Fruit fly (Drosophila melanogaster): ENCODE data around the gene CG10252.

Gene CG10252

DNA sequence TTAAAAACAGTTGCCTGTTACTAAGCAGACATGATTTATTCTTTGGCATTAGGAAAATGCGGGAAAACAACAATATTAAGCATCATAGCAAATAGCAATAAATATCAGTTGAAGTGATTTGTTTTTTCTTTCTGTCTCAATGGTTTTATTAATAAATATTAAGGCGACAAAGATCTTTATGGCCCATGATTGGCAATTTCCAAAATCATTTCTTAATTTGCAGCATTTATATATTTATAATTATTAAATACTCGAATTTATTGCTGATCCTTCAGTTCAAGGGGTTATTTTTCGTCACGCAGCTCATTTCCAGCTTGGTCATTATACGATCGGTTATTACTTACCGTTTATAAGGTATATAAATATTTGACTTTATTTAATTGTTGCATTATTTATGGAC is 31.6 kb upstream of the CG10252 start:
- no peak for TF ChIP-seq CG34406 (GFP tag; optimal IDR thresholded peaks at IDR 0.05)
- no peak for TF ChIP-seq Met (GFP tag; optimal IDR thresholded peaks at IDR 0.05)
- no peak for TF ChIP-seq CG6808 (GFP tag; optimal IDR thresholded peaks at IDR 0.05)
- no peak for TF ChIP-seq CG8119 (GFP tag; IDR thresholded peaks at IDR 0.05)
- no peak for TF ChIP-seq CG6854 (GFP tag; optimal IDR thresholded peaks at IDR 0.05)
- no peak for TF ChIP-seq esn (GFP tag; optimal IDR thresholded peaks at IDR 0.05)
- TF ChIP-seq Smox (GFP tag; optimal IDR thresholded peaks at IDR 0.05): no peak
- no peak for TF ChIP-seq spab (GFP tag; optimal IDR thresholded peaks at IDR 0.05)

DNA sequence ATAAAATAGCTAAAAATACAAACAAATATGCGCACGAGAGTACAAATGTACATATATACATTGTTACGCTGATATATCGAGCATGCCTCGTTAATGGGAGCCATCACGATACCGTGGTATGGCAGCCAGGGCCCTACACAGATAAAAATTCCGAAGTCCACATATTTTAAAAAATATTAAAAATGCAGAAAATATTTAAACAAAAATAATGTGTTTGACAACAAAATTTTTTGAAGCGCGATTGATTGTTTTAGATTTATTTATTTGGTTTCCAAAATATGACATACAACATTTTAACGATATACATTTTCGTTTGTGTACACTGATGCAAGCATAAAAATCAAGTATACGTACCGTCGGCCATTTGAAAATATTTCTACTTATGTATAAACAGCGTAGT is 30.7 kb upstream of the CG10252 start:
- peak; percentile 54 for TF ChIP-seq fkh (GFP tag; optimal IDR thresholded peaks at IDR 0.05)
- peak; percentile 50 for TF ChIP-seq vri (GFP tag; optimal IDR thresholded peaks at IDR 0.05)
- peak in 1 of 2 experiments; percentile 70 for TF ChIP-seq salr (GFP tag; optimal IDR thresholded peaks at IDR 0.05)
- peak; percentile 43 for TF ChIP-seq Sox15 (GFP tag; optimal IDR thresholded peaks at IDR 0.05)
- peak; percentile 65 for TF ChIP-seq Smox (GFP tag; optimal IDR thresholded peaks at IDR 0.05)
- TF ChIP-seq fd85E (GFP tag; optimal IDR thresholded peaks at IDR 0.05): peak; percentile 20
- TF ChIP-seq CG8119 (GFP tag; IDR thresholded peaks at IDR 0.05): peak; percentile 82
- TF ChIP-seq Eip78C (GFP tag): peak; percentile 93
- TF ChIP-seq Gug (GFP tag; IDR thresholded peaks at IDR 0.05): peak; percentile 81
- TF ChIP-seq Blimp-1 (GFP tag; optimal IDR thresholded peaks at IDR 0.05): no peak
- TF ChIP-seq CG8632 (GFP tag; optimal IDR thresholded peaks at IDR 0.05): peak; percentile 53
- peak; percentile 46 for TF ChIP-seq CG7368 (GFP tag; optimal IDR thresholded peaks at IDR 0.05)
- peak; percentile 66 for TF ChIP-seq Sox14 (GFP tag; optimal IDR thresholded peaks at IDR 0.05)
- TF ChIP-seq CG6163 (GFP tag; IDR thresholded peaks at IDR 0.05): peak; percentile 78
- TF ChIP-seq Ets96B (tag; optimal IDR thresholded peaks at IDR 0.05): peak; percentile 62
- peak; percentile 85 for TF ChIP-seq CG15336 (GFP tag; IDR thresholded peaks at IDR 0.05)
- peak; percentile 60 for TF ChIP-seq CG10631 (GFP tag; optimal IDR thresholded peaks at IDR 0.05)
- peak; percentile 84 for TF ChIP-seq svp (GFP tag)
- peak; percentile 59 for TF ChIP-seq lz (GFP tag; optimal IDR thresholded peaks at IDR 0.05)
- TF ChIP-seq topi (GFP tag; optimal IDR thresholded peaks at IDR 0.05): peak; percentile 62
- TF ChIP-seq Eip75B (GFP tag; optimal IDR thresholded peaks at IDR 0.05): peak; percentile 67
- TF ChIP-seq CG32006 (GFP tag; optimal IDR thresholded peaks at IDR 0.05): peak; percentile 84
- TF ChIP-seq Hr4 (GFP tag; optimal IDR thresholded peaks at IDR 0.05): peak; percentile 80
- TF ChIP-seq CG11902 (GFP tag; optimal IDR thresholded peaks at IDR 0.05): peak; percentile 33
- TF ChIP-seq CG6854 (GFP tag; optimal IDR thresholded peaks at IDR 0.05): no peak
- peak; percentile 65 for TF ChIP-seq Hr39 (GFP tag; optimal IDR thresholded peaks at IDR 0.05)
- peak; percentile 61 for TF ChIP-seq CG34406 (GFP tag; optimal IDR thresholded peaks at IDR 0.05)
- peak; percentile 65 for TF ChIP-seq CG3919 (GFP tag; optimal IDR thresholded peaks at IDR 0.05)
- peak; percentile 75 for TF ChIP-seq CG6276 (GFP tag; optimal IDR thresholded peaks at IDR 0.05)
- peak; percentile 79 for TF ChIP-seq net (GFP tag; optimal IDR thresholded peaks at IDR 0.05)
- peak; percentile 5 for TF ChIP-seq CG11762 (GFP tag; optimal IDR thresholded peaks at IDR 0.05; ENCODE audit: insufficient read depth)
- TF ChIP-seq CG3032 (tag; optimal IDR thresholded peaks at IDR 0.05): peak; percentile 54
- TF ChIP-seq spab (GFP tag; optimal IDR thresholded peaks at IDR 0.05): peak; percentile 23
- peak; percentile 20 for TF ChIP-seq fd59A (GFP tag; optimal IDR thresholded peaks at IDR 0.05)
- peak; percentile 69 for TF ChIP-seq achi (GFP tag; optimal IDR thresholded peaks at IDR 0.05)
- peak; percentile 76 for TF ChIP-seq OdsH (GFP tag; optimal IDR thresholded peaks at IDR 0.05)
- peak; percentile 4 for TF ChIP-seq CG16779 (tag; optimal IDR thresholded peaks at IDR 0.05)
- TF ChIP-seq Met (GFP tag; optimal IDR thresholded peaks at IDR 0.05): peak; percentile 68
- TF ChIP-seq dac (GFP tag; optimal IDR thresholded peaks at IDR 0.05): peak; percentile 8
- peak in 1 of 2 experiments; percentile 49 for TF ChIP-seq ss (GFP tag; optimal IDR thresholded peaks at IDR 0.05)
- peak; percentile 29 for TF ChIP-seq Ets21C (GFP tag; optimal IDR thresholded peaks at IDR 0.05)
- peak; percentile 47 for TF ChIP-seq Lpt (GFP tag; optimal IDR thresholded peaks at IDR 0.05)
- peak; percentile 47 for TF ChIP-seq dsx (GFP tag; optimal IDR thresholded peaks at IDR 0.05; ENCODE audit: poor library complexity, severe bottlenecking)
- peak; percentile 61 for TF ChIP-seq CG6792 (GFP tag; optimal IDR thresholded peaks at IDR 0.05)
- peak; percentile 69 for TF ChIP-seq Sox102F (GFP tag; optimal IDR thresholded peaks at IDR 0.05)
- TF ChIP-seq CG8319 (GFP tag; optimal IDR thresholded peaks at IDR 0.05): peak; percentile 43
- TF ChIP-seq CG6808 (GFP tag; optimal IDR thresholded peaks at IDR 0.05): peak; percentile 61
- TF ChIP-seq pdm3 (GFP tag; optimal IDR thresholded peaks at IDR 0.05): peak; percentile 74
